Worm (Caenorhabditis elegans): Measurements from ENCODE around the gene irld-52.

Gene irld-52

DNA sequence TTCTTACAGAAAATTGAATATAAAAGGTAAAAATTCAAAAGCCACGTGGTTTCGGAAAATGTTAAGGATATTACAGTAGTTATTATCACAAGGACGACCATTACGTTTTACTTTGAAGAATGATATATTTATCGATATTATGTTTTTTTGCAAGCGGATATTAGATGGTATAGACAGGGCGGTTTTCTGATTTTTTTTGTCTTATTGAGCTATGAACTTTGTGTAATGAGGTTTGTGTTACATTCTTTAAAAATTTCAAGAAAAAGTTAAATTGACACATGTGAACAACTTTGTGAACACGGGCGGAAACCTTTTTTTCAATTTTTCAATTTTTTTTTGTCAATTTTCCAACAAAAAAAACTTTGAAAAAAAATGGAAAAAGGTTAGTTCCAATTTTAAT lies 45.4 kb downstream of the irld-52 start, which contains the start of gene srbc-50:
Gene srbc-50, minus strand, starts transcription at position 101 of the 400 bp plus-strand sequence.
- TF ChIP-seq zfh-2 (GFP tag; conservative IDR thresholded peaks at IDR 0.05) = no peak
- TF ChIP-seq snpc-1.3 (tag; optimal IDR thresholded peaks at IDR 0.05; ENCODE audit: insufficient read depth) = no peak
- no peak for TF ChIP-seq C06A6.2 (GFP tag; conservative IDR thresholded peaks at IDR 0.05)

DNA sequence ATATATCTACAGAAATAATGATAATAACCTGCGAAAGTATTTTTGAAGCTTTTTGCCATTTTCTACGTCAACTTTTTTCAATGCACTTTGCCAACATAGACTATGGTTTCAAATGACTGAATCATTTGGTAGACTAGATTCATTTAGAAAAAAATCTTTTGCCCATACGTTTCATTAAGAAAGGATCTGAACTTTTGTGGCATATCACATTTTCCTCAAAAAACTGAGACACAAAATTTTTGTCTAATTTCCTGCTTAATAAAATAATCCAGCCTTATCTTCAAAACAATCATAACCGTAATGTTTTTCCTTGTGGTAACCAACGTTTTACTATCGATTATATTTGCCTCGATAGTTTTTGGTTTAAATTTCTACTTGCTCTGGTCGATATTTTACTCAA lies 46.6 kb downstream of the irld-52 start, which contains the start of gene srbc-51:
Gene srbc-51, plus strand, starts transcription at position 301 of the 400 bp plus-strand sequence.
- no peak for TF ChIP-seq F39B2.1 (GFP tag; IDR thresholded peaks at IDR 0.05)
- TF ChIP-seq madf-8 (GFP tag; conservative IDR thresholded peaks at IDR 0.05) = no peak
- no peak for TF ChIP-seq tbp1 (GFP tag; optimal IDR thresholded peaks at IDR 0.05)
- TF ChIP-seq hrde-1 (tag; optimal IDR thresholded peaks at IDR 0.05; ENCODE audit: borderline replicate concordance) = no peak
- TF ChIP-seq dox-1 (GFP tag; IDR thresholded peaks at IDR 0.05) = no peak
- no peak for TF ChIP-seq let-526 (GFP tag; IDR thresholded peaks at IDR 0.05)
- no peak for TF ChIP-seq die-1 (tag; optimal IDR thresholded peaks at IDR 0.05)
- no peak for TF ChIP-seq aptf-2 (GFP tag; conservative IDR thresholded peaks at IDR 0.05)
- TF ChIP-seq akir-1 (GFP tag; optimal IDR thresholded peaks at IDR 0.05) = no peak
- no peak for TF ChIP-seq tbx-9 (tag; optimal IDR thresholded peaks at IDR 0.05; ENCODE audit: borderline replicate concordance)
- no peak for TF ChIP-seq ztf-28 (GFP tag; IDR thresholded peaks at IDR 0.05)
- no peak for TF ChIP-seq sptf-2 (GFP tag; optimal IDR thresholded peaks at IDR 0.05)
- TF ChIP-seq B0336.3 (GFP tag; IDR thresholded peaks at IDR 0.05) = no peak
- TF ChIP-seq tlf-1 (GFP tag; optimal IDR thresholded peaks at IDR 0.05) = no peak
- no peak for TF ChIP-seq F57C9.4 (tag; optimal IDR thresholded peaks at IDR 0.05)
- no peak for TF ChIP-seq ceh-91 (GFP tag; IDR thresholded peaks at IDR 0.05)
- TF ChIP-seq mes-4 (tag; optimal IDR thresholded peaks at IDR 0.05) = no peak
- TF ChIP-seq ZK185.1 (tag; optimal IDR thresholded peaks at IDR 0.05; ENCODE audit: poor library complexity, severe bottlenecking) = no peak

DNA sequence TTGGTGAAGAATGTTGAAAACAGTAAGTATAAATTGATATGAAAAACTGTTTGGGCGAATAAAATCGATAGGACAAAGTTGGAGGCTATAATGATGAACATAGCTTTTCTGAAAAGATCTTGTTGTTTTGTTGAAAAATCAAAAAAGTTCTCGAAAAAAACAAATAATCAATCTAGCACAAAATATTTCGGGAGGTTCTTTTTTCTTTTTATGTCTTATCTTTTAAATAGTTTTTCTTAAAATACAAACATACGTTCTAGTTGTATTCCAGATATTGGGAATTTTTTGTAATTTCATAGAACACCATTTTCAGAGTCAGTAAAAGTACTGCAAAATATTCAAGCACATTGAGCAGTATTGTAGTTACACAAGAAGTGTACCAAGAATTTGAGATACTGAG lies 50.4 kb downstream of the irld-52 start, which contains the start of gene srbc-55:
Gene srbc-55, minus strand, starts transcription at position 101 of the 400 bp plus-strand sequence.
- TF ChIP-seq aptf-3 (GFP tag; IDR thresholded peaks at IDR 0.05) = no peak
- no peak for TF ChIP-seq hrde-1 (tag; optimal IDR thresholded peaks at IDR 0.05; ENCODE audit: borderline replicate concordance)
- TF ChIP-seq ztf-28 (GFP tag; IDR thresholded peaks at IDR 0.05) = no peak
- no peak for TF ChIP-seq dpl-1 (GFP tag; optimal IDR thresholded peaks at IDR 0.05)
- TF ChIP-seq F39B2.1 (GFP tag; IDR thresholded peaks at IDR 0.05) = no peak
- TF ChIP-seq die-1 (tag; optimal IDR thresholded peaks at IDR 0.05) = no peak
- TF ChIP-seq K11D2.4 (GFP tag; IDR thresholded peaks at IDR 0.05) = no peak
- TF ChIP-seq ztf-6 (GFP tag; IDR thresholded peaks at IDR 0.05) = no peak
- TF ChIP-seq D2030.7 (GFP tag; IDR thresholded peaks at IDR 0.05) = no peak
- TF ChIP-seq hmg-1.2 (GFP tag; IDR thresholded peaks at IDR 0.05) = no peak
- no peak for TF ChIP-seq let-526 (GFP tag; IDR thresholded peaks at IDR 0.05)
- no peak for TF ChIP-seq Y53G8AR.9 (GFP tag; conservative IDR thresholded peaks at IDR 0.05)
- no peak for TF ChIP-seq hmg-20 (GFP tag; IDR thresholded peaks at IDR 0.05)
- no peak for TF ChIP-seq tbx-9 (tag; optimal IDR thresholded peaks at IDR 0.05; ENCODE audit: borderline replicate concordance)
- no peak for TF ChIP-seq madf-3 (GFP tag; IDR thresholded peaks at IDR 0.05)
- no peak for TF ChIP-seq lag-1 (GFP tag; IDR thresholded peaks at IDR 0.05)
- TF ChIP-seq F55B11.4 (tag; optimal IDR thresholded peaks at IDR 0.05; ENCODE audit: borderline replicate concordance, insufficient read depth) = no peak
- TF ChIP-seq cebp-2 (GFP tag; IDR thresholded peaks at IDR 0.05) = no peak
- TF ChIP-seq nfyb-1 (GFP tag; IDR thresholded peaks at IDR 0.05) = no peak
